Worm (Caenorhabditis elegans) whole organism, L1 larva: ENCODE results near the gene arle-14.
A peak's percentile ranks its signal among the peaks of the same experiment; 100 is the strongest.

Source experiments
- C04F5.9 ChIP-seq: sonication (generic microtip); optimal IDR thresholded peaks from 2 replicates; lab custom pipeline; 2016; ENCODE audit warnings: missing genetic modification characterization, missing compliant biosample characterization
- efl-1 ChIP-seq, 4 experiments: fragments of 150-350 bp; optimal IDR thresholded peaks in 3 of 4; peaks in 1 of 4; 1 replicate in 1 of 4; 2 replicates in 3 of 4; lab custom pipeline; 2014; ENCODE audit warnings: missing biosample characterization in 2 of 4, missing genetic modification characterization in 2 of 4, missing genetic modification reagents in 2 of 4
- hlh-17 ChIP-seq: fragments of 200-800 bp; sonication (Bioruptor generic); optimal IDR thresholded peaks from 2 replicates; lab custom pipeline; 2018; ENCODE audit warnings: missing genetic modification characterization, mild to moderate bottlenecking, missing compliant biosample characterization, moderate library complexity, borderline replicate concordance
- lin-39 ChIP-seq: fragments of 150-350 bp; optimal IDR thresholded peaks from 2 replicates; lab custom pipeline; 2014; ENCODE audit warnings: missing biosample characterization, missing genetic modification reagents, missing genetic modification characterization
- unc-130 ChIP-seq: fragments of 150-350 bp; optimal IDR thresholded peaks from 2 replicates; lab custom pipeline; 2017; ENCODE audit warnings: missing biosample characterization, missing genetic modification characterization, inconsistent platforms
- zag-1 ChIP-seq: fragments of 150-350 bp; optimal IDR thresholded peaks from 2 replicates; lab custom pipeline; 2014; ENCODE audit warnings: missing biosample characterization, missing genetic modification characterization

- TF ChIP-seq lin-39 (tag; lab: Kevin White, UChicago), result peak; percentile 78
- peak; percentile 47 for TF ChIP-seq C04F5.9 (tag; lab: Kevin White, UChicago)
- TF ChIP-seq unc-130 (tag; lab: Kevin White, UChicago), result peak; percentile 85
- TF ChIP-seq hlh-17, result no peak
- peak; percentile 36 for TF ChIP-seq zag-1 (tag; lab: Kevin White, UChicago)
- TF ChIP-seq efl-1 (optimal IDR thresholded peaks at IDR 0.05; lab: Kevin White, UChicago), result peak; percentile 92 to 95
- TF ChIP-seq efl-1 (GFP tag; optimal IDR thresholded peaks at IDR 0.05 in 1 of 2; lab: Kevin White, UChicago), result peak; percentile 84 to 98
These were observed 13.4 kb downstream of the arle-14 start, which contains the start of gene rpl-23 for ce11 chrIII:5706077-5706627.
